Worm (Caenorhabditis elegans) whole organism, early embryonic: ENCODE data around the gene fat-6.

Experiments used
- B0310.2 ChIP-seq: sonication (generic microtip); optimal IDR thresholded peaks from 2 replicates; lab custom pipeline; 2016; ENCODE audit warnings: mild to moderate bottlenecking, missing genetic modification characterization, missing compliant biosample characterization
- F13C5.2 ChIP-seq: sonication (generic microtip); optimal IDR thresholded peaks from 2 replicates; lab custom pipeline; 2017; ENCODE audit warnings: mild to moderate bottlenecking, missing genetic modification characterization, inconsistent platforms, missing compliant biosample characterization
- aly-1 ChIP-seq: sonication (generic microtip); optimal IDR thresholded peaks from 2 replicates; lab custom pipeline; 2016; ENCODE audit warnings: missing genetic modification characterization, missing compliant biosample characterization
- ama-1 ChIP-seq: fragments of 150-350 bp; optimal IDR thresholded peaks from 2 replicates; lab custom pipeline; 2014
- ceh-13 ChIP-seq: fragments of 200-800 bp; sonication (Bioruptor generic); optimal IDR thresholded peaks from 2 replicates; lab custom pipeline; 2018; ENCODE audit warnings: mild to moderate bottlenecking, missing genetic modification characterization, missing compliant biosample characterization
- ceh-36 ChIP-seq: sonication (generic microtip); optimal IDR thresholded peaks from 2 replicates; lab custom pipeline; 2016; ENCODE audit warnings: missing genetic modification characterization, inconsistent platforms, missing compliant biosample characterization
- ets-7 ChIP-seq: sonication (generic microtip); optimal IDR thresholded peaks from 2 replicates; lab custom pipeline; 2016; ENCODE audit warnings: missing genotype, missing genetic modification characterization, missing compliant biosample characterization
- flt-1 ChIP-seq: fragments of 200-800 bp; sonication (Bioruptor generic); IDR thresholded peaks from 2 replicates; pipeline ENCODE4 v1.3.6; 2022; ENCODE audit warnings: missing genetic modification characterization, missing compliant biosample characterization
- hmbx-1 ChIP-seq: sonication (generic microtip); optimal IDR thresholded peaks from 2 replicates; lab custom pipeline; 2016; ENCODE audit warnings: mild to moderate bottlenecking, missing genetic modification characterization, missing compliant biosample characterization
- hmg-4 ChIP-seq: fragments of 200-800 bp; sonication (Bioruptor generic); optimal IDR thresholded peaks from 2 replicates; lab custom pipeline; 2018; ENCODE audit warnings: mild to moderate bottlenecking, missing genetic modification characterization, missing compliant biosample characterization
- hnd-1 ChIP-seq: sonication (generic microtip); optimal IDR thresholded peaks from 2 replicates; lab custom pipeline; 2016; ENCODE audit warnings: missing genetic modification characterization, missing compliant biosample characterization
- pes-1 ChIP-seq: fragments of 200-800 bp; sonication (Bioruptor generic); IDR thresholded peaks from 2 replicates; pipeline ENCODE4 v1.3.6; 2022; ENCODE audit warnings: missing genetic modification reagents, missing genetic modification characterization, missing compliant biosample characterization
- scrt-1 ChIP-seq: fragments of 200-800 bp; sonication (Bioruptor generic); IDR thresholded peaks from 2 replicates; pipeline ENCODE4 v1.3.6; 2022; ENCODE audit warnings: missing genetic modification characterization, missing compliant biosample characterization
- sea-1 ChIP-seq: fragments of 200-800 bp; sonication (Bioruptor generic); conservative IDR thresholded peaks from 2 replicates; pipeline ENCODE4 v1.3.6; 2022; ENCODE audit warnings: missing genetic modification characterization, missing compliant biosample characterization
- tbx-11 ChIP-seq: fragments of 200-800 bp; sonication (Bioruptor generic); IDR thresholded peaks from 2 replicates; pipeline ENCODE4 v1.3.6; 2022; ENCODE audit warnings: missing genetic modification characterization, missing compliant biosample characterization
- tbx-37 ChIP-seq: fragments of 200-800 bp; sonication (Bioruptor generic); conservative IDR thresholded peaks from 2 replicates; pipeline ENCODE4 v1.3.6; 2022; ENCODE audit warnings: missing genetic modification reagents, missing genetic modification characterization, missing compliant biosample characterization
- tra-4 ChIP-seq: sonication (generic microtip); optimal IDR thresholded peaks from 2 replicates; lab custom pipeline; 2017; ENCODE audit warnings: missing genetic modification characterization, missing compliant biosample characterization

The fat-6 gene

ce11 chrIV:11900399-11900798 is 15.1 kb downstream of the fat-6 start:
- no peak for TF ChIP-seq hmg-4
- TF ChIP-seq scrt-1 (GFP tag; lab: Robert Waterston, UW) = no peak
- TF ChIP-seq pes-1 (GFP tag; lab: Robert Waterston, UW) = no peak
- no peak for TF ChIP-seq flt-1 (GFP tag; lab: Robert Waterston, UW)
- no peak for TF ChIP-seq hnd-1 (tag; lab: Kevin White, UChicago)
- no peak for TF ChIP-seq tbx-11 (GFP tag; lab: Robert Waterston, UW)
- TF ChIP-seq tra-4 (tag; lab: Kevin White, UChicago) = no peak
- no peak for TF ChIP-seq ama-1 (lab: Kevin White, UChicago)
- TF ChIP-seq aly-1 (tag; lab: Kevin White, UChicago) = no peak

ce11 chrIV:11899358-11899757 is 16.1 kb downstream of the fat-6 start, which contains the start of gene nhr-43:
Gene nhr-43 (plus strand): TSS chrIV:11899590.
- no peak for TF ChIP-seq ets-7 (tag; lab: Kevin White, UChicago)
- no peak for TF ChIP-seq hnd-1 (tag; lab: Kevin White, UChicago)
- no peak for TF ChIP-seq pes-1 (GFP tag; lab: Robert Waterston, UW)
- no peak for TF ChIP-seq sea-1 (GFP tag; lab: Robert Waterston, UW)
- no peak for TF ChIP-seq scrt-1 (GFP tag; lab: Robert Waterston, UW)
- no peak for TF ChIP-seq ceh-13
- TF ChIP-seq hmg-4 = no peak
- TF ChIP-seq tra-4 (tag; lab: Kevin White, UChicago) = no peak
- TF ChIP-seq B0310.2 = no peak
- no peak for TF ChIP-seq flt-1 (GFP tag; lab: Robert Waterston, UW)
- TF ChIP-seq F13C5.2 (tag; lab: Kevin White, UChicago) = no peak
- TF ChIP-seq ama-1 (lab: Kevin White, UChicago) = no peak
- no peak for TF ChIP-seq hmbx-1 (tag; lab: Kevin White, UChicago)
- TF ChIP-seq tbx-37 = no peak
- TF ChIP-seq tbx-11 (GFP tag; lab: Robert Waterston, UW) = no peak
- TF ChIP-seq aly-1 (tag; lab: Kevin White, UChicago) = no peak
- TF ChIP-seq ceh-36 (tag; lab: Kevin White, UChicago) = no peak

- no peak for TF ChIP-seq tbx-11 (GFP tag; lab: Robert Waterston, UW)
- no peak for TF ChIP-seq F13C5.2 (tag; lab: Kevin White, UChicago)
- TF ChIP-seq sea-1 (GFP tag; lab: Robert Waterston, UW) = no peak
- TF ChIP-seq ceh-36 (tag; lab: Kevin White, UChicago) = no peak
- TF ChIP-seq ama-1 (lab: Kevin White, UChicago) = no peak
- no peak for TF ChIP-seq aly-1 (tag; lab: Kevin White, UChicago)
- no peak for TF ChIP-seq scrt-1 (GFP tag; lab: Robert Waterston, UW)
- TF ChIP-seq tra-4 (tag; lab: Kevin White, UChicago) = no peak
- no peak for TF ChIP-seq hmg-4
- no peak for TF ChIP-seq hnd-1 (tag; lab: Kevin White, UChicago)
- no peak for TF ChIP-seq ets-7 (tag; lab: Kevin White, UChicago)
- no peak for TF ChIP-seq B0310.2
- TF ChIP-seq flt-1 (GFP tag; lab: Robert Waterston, UW) = no peak
- no peak for TF ChIP-seq tbx-37
- no peak for TF ChIP-seq ceh-13
- no peak for TF ChIP-seq pes-1 (GFP tag; lab: Robert Waterston, UW)
- TF ChIP-seq hmbx-1 (tag; lab: Kevin White, UChicago) = no peak
Measured at ce11 chrIV:11897710-11898109, 17.8 kb downstream of the fat-6 start.

ce11 chrIV:11893336-11893735 is 22.2 kb downstream of the fat-6 start:
- TF ChIP-seq ama-1 (lab: Kevin White, UChicago) (no peak), ceh-36 (tag; lab: Kevin White, UChicago) (no peak), sea-1 (GFP tag; lab: Robert Waterston, UW) (no peak)

ce11 chrIV:11892545-11892944 is 22.9 kb downstream of the fat-6 start:
- TF ChIP-seq tra-4 (tag; lab: Kevin White, UChicago) (no peak), pes-1 (GFP tag; lab: Robert Waterston, UW) (no peak), hmg-4 (no peak)

- no peak for TF ChIP-seq ceh-36 (tag; lab: Kevin White, UChicago)
- no peak for TF ChIP-seq pes-1 (GFP tag; lab: Robert Waterston, UW)
- TF ChIP-seq hnd-1 (tag; lab: Kevin White, UChicago) = no peak
- TF ChIP-seq scrt-1 (GFP tag; lab: Robert Waterston, UW) = no peak
- TF ChIP-seq tra-4 (tag; lab: Kevin White, UChicago) = no peak
- no peak for TF ChIP-seq tbx-37
- no peak for TF ChIP-seq aly-1 (tag; lab: Kevin White, UChicago)
- TF ChIP-seq hmbx-1 (tag; lab: Kevin White, UChicago) = no peak
- no peak for TF ChIP-seq ets-7 (tag; lab: Kevin White, UChicago)
- TF ChIP-seq tbx-11 (GFP tag; lab: Robert Waterston, UW) = no peak
- TF ChIP-seq F13C5.2 (tag; lab: Kevin White, UChicago) = no peak
- TF ChIP-seq hmg-4 = no peak
- TF ChIP-seq flt-1 (GFP tag; lab: Robert Waterston, UW) = no peak
- TF ChIP-seq ceh-13 = no peak
- no peak for TF ChIP-seq sea-1 (GFP tag; lab: Robert Waterston, UW)
- no peak for TF ChIP-seq ama-1 (lab: Kevin White, UChicago)
- no peak for TF ChIP-seq B0310.2
Measured at ce11 chrIV:11885313-11885712, 30.2 kb downstream of the fat-6 start, which contains the start of gene let-653. Gene let-653 (plus strand): TSS chrIV:11885613.

- TF ChIP-seq ets-7 (tag; lab: Kevin White, UChicago) = no peak
- no peak for TF ChIP-seq B0310.2
- TF ChIP-seq hnd-1 (tag; lab: Kevin White, UChicago) = no peak
- TF ChIP-seq tbx-11 (GFP tag; lab: Robert Waterston, UW) = no peak
- TF ChIP-seq hmg-4 = no peak
- TF ChIP-seq ama-1 (lab: Kevin White, UChicago) = no peak
- no peak for TF ChIP-seq hmbx-1 (tag; lab: Kevin White, UChicago)
- no peak for TF ChIP-seq ceh-36 (tag; lab: Kevin White, UChicago)
- no peak for TF ChIP-seq tbx-37
Measured at ce11 chrIV:11883478-11883877, 32.0 kb downstream of the fat-6 start.
